Worm (Caenorhabditis elegans) whole organism, early embryonic: Measurements from ENCODE around the gene col-174.

Source experiments
- ama-1 ChIP-seq: fragments of 150-350 bp; optimal IDR thresholded peaks from 2 replicates; lab custom pipeline; 2014
- flt-1 ChIP-seq: fragments of 200-800 bp; sonication (Bioruptor generic); IDR thresholded peaks from 2 replicates; pipeline ENCODE4 v1.3.6; 2022; ENCODE audit warnings: missing genetic modification characterization, missing compliant biosample characterization
- hmg-4 ChIP-seq: fragments of 200-800 bp; sonication (Bioruptor generic); optimal IDR thresholded peaks from 2 replicates; lab custom pipeline; 2018; ENCODE audit warnings: mild to moderate bottlenecking, missing genetic modification characterization, missing compliant biosample characterization

DNA sequence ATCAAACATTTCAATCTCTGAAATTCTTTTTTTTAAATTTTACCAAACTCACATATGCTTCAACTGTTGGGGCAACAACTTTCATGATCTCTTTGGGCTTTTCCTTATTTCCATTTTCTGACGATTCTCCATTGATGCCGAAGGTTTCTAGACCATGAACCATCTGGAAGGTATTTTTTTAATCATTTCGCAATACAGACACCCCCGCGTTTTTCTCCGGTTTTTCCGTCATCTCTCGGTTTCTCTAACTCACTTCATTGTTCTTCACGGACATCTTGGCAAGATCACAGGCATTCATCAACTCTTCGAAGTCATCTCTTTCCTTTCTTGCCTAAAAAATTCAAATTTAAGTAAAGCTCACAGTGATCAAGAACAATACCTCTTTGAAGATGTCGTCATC, 26.6 kb downstream of the col-174 start:
- TF ChIP-seq hmg-4 (no peak), flt-1 (no peak), ama-1 (no peak)
